Fruit fly (Drosophila melanogaster) whole organism, embryonic: Measurements from ENCODE around the gene Cpr67Fa2.
A peak's percentile ranks its signal among the peaks of the same experiment; 100 is the strongest.

ENCODE experiments used
- Atf-2 ChIP-seq: fragments of 200-800 bp; sonication (Bioruptor generic); optimal IDR thresholded peaks from 2 replicates; lab custom pipeline; 2016; ENCODE audit warnings: missing biosample characterization, missing genetic modification characterization
- Atf3 ChIP-seq: fragments of 200-800 bp; sonication (Bioruptor generic); optimal IDR thresholded peaks from 3 replicates; lab custom pipeline; 2016; ENCODE audit warnings: missing biosample characterization, missing genetic modification characterization
- CG10543 ChIP-seq: fragments of 200-800 bp; sonication (Bioruptor generic); optimal IDR thresholded peaks from 3 replicates; lab custom pipeline; 2017; ENCODE audit warnings: missing biosample characterization, mild to moderate bottlenecking, missing genetic modification characterization, moderate library complexity
- CG10654 ChIP-seq: fragments of 200-800 bp; sonication (Bioruptor generic); optimal IDR thresholded peaks from 2 replicates; lab custom pipeline; 2016; ENCODE audit warnings: missing biosample characterization, missing genetic modification characterization
- CG10959 ChIP-seq: fragments of 200-800 bp; sonication (Bioruptor generic); IDR thresholded peaks from 2 replicates; pipeline ENCODE4 v1.3.6; 2022; ENCODE audit warnings: missing biosample characterization, missing genetic modification characterization
- CG1603 ChIP-seq: fragments of 200-800 bp; sonication (Bioruptor generic); optimal IDR thresholded peaks from 2 replicates; lab custom pipeline; 2019; ENCODE audit warnings: missing biosample characterization, mild to moderate bottlenecking, missing genetic modification characterization, moderate library complexity
- CG16779 ChIP-seq: fragments of 200-800 bp; sonication (Bioruptor generic); IDR thresholded peaks from 2 replicates; pipeline ENCODE4 v1.3.6; 2022; ENCODE audit warnings: missing biosample characterization, missing genetic modification characterization
- CG17568 ChIP-seq: fragments of 200-800 bp; sonication (Bioruptor generic); optimal IDR thresholded peaks from 2 replicates; lab custom pipeline; 2018; ENCODE audit warnings: missing biosample characterization, mild to moderate bottlenecking, missing genetic modification characterization, moderate library complexity
- CG2199 ChIP-seq: fragments of 200-800 bp; sonication (Bioruptor generic); IDR thresholded peaks from 3 replicates; pipeline ENCODE4 v1.3.6; 2022; ENCODE audit warnings: missing biosample characterization, missing genetic modification characterization
- CG30403 ChIP-seq: fragments of 200-800 bp; sonication (Bioruptor generic); optimal IDR thresholded peaks from 3 replicates; lab custom pipeline; 2016; ENCODE audit warnings: missing biosample characterization, missing genetic modification characterization
- CG34422 ChIP-seq: fragments of 200-800 bp; sonication (Bioruptor generic); IDR thresholded peaks from 3 replicates; pipeline ENCODE4 v1.3.6; 2022; ENCODE audit warnings: missing biosample characterization, missing genetic modification characterization
- CG4360 ChIP-seq: fragments of 200-800 bp; sonication (Bioruptor generic); IDR thresholded peaks from 2 replicates; pipeline ENCODE4 v1.3.6; 2022; ENCODE audit warnings: missing biosample characterization, missing genetic modification characterization
- CG6254 ChIP-seq: fragments of 200-800 bp; sonication (Bioruptor generic); optimal IDR thresholded peaks from 3 replicates; lab custom pipeline; 2017; ENCODE audit warnings: mild to moderate bottlenecking, missing biosample characterization, missing genetic modification reagents, missing genetic modification characterization
- CG6813 ChIP-seq: fragments of 200-800 bp; sonication (Bioruptor generic); optimal IDR thresholded peaks from 2 replicates; lab custom pipeline; 2017; ENCODE audit warnings: missing biosample characterization, missing genetic modification characterization, mild to moderate bottlenecking, moderate library complexity, missing genetic modification reagents
- CG7963 ChIP-seq: fragments of 200-800 bp; sonication (Bioruptor generic); IDR thresholded peaks from 3 replicates; pipeline ENCODE4 v1.3.6; 2022; ENCODE audit warnings: missing biosample characterization, missing genetic modification characterization; ENCODE audit not compliant: partially characterized antibody
- D ChIP-seq, 2 experiments: fragments of 200-800 bp in 1 of 2; fragments of >200 bp in 1 of 2; sonication (Bioruptor generic) in 1 of 2; optimal IDR thresholded peaks; 2 replicates in 1 of 2; 3 replicates in 1 of 2; lab custom pipeline; 2017; ENCODE audit warnings: mild to moderate bottlenecking in 1 of 2, missing biosample characterization in 1 of 2, missing genetic modification characterization in 1 of 2, missing genetic modification reagents in 1 of 2
- E2f2 ChIP-seq: fragments of 200-800 bp; sonication (Bioruptor generic); IDR thresholded peaks from 2 replicates; pipeline ENCODE4 v1.3.6; 2022; ENCODE audit warnings: missing biosample characterization, missing genetic modification characterization
- Fer1 ChIP-seq: fragments of 200-800 bp; sonication (Bioruptor generic); optimal IDR thresholded peaks from 2 replicates; lab custom pipeline; 2017; ENCODE audit warnings: missing biosample characterization, mild to moderate bottlenecking, missing genetic modification characterization
- Gug ChIP-seq: fragments of 200-800 bp; sonication (Bioruptor generic); IDR thresholded peaks from 4 replicates; pipeline ENCODE4 v1.3.6; 2022; ENCODE audit warnings: missing biosample characterization, missing genetic modification characterization
- HLH3B ChIP-seq: fragments of 200-800 bp; sonication (Bioruptor generic); IDR thresholded peaks from 2 replicates; pipeline ENCODE4 v1.3.6; 2022; ENCODE audit warnings: missing biosample characterization, missing genetic modification characterization
- HLHmδ ChIP-seq: fragments of 200-800 bp; sonication (Bioruptor generic); optimal IDR thresholded peaks from 2 replicates; lab custom pipeline; 2018; ENCODE audit warnings: missing biosample characterization, mild to moderate bottlenecking, missing genetic modification characterization, moderate library complexity
- Hr39 ChIP-seq: fragments of >200 bp; optimal IDR thresholded peaks from 2 replicates; lab custom pipeline; 2017
- Lpt ChIP-seq: fragments of >200 bp; optimal IDR thresholded peaks from 2 replicates; lab custom pipeline; 2018; ENCODE audit warnings: missing biosample characterization, missing genetic modification characterization
- MESR4 ChIP-seq: fragments of 200-800 bp; sonication (Bioruptor generic); optimal IDR thresholded peaks from 2 replicates; lab custom pipeline; 2018; ENCODE audit warnings: missing biosample characterization, mild to moderate bottlenecking, missing genetic modification characterization, moderate library complexity
- Mes4 ChIP-seq: fragments of 200-800 bp; sonication (Bioruptor generic); optimal IDR thresholded peaks from 2 replicates; lab custom pipeline; 2016; ENCODE audit warnings: missing biosample characterization, missing genetic modification characterization
- NC2β ChIP-seq: fragments of 200-800 bp; sonication (Bioruptor generic); optimal IDR thresholded peaks from 2 replicates; lab custom pipeline; 2016; ENCODE audit warnings: missing biosample characterization, missing genetic modification characterization
- Poxn ChIP-seq: fragments of 200-800 bp; sonication (Bioruptor generic); IDR thresholded peaks from 2 replicates; pipeline ENCODE4 v1.3.6; 2022; ENCODE audit warnings: missing biosample characterization, missing genetic modification characterization
- Ssrp ChIP-seq: fragments of 200-800 bp; sonication (Bioruptor generic); optimal IDR thresholded peaks from 2 replicates; lab custom pipeline; 2018; ENCODE audit warnings: missing biosample characterization, mild to moderate bottlenecking, missing genetic modification characterization, moderate library complexity
- Vsx1 ChIP-seq: fragments of 200-800 bp; sonication (Bioruptor generic); optimal IDR thresholded peaks from 2 replicates; lab custom pipeline; 2017; ENCODE audit warnings: missing biosample characterization, mild to moderate bottlenecking, missing genetic modification characterization, missing genetic modification reagents
- ab ChIP-seq: fragments of 200-800 bp; sonication (Bioruptor generic); optimal IDR thresholded peaks from 2 replicates; lab custom pipeline; 2016; ENCODE audit warnings: missing biosample characterization, missing genetic modification characterization
- abd-A ChIP-seq: fragments of 200-800 bp; sonication (Bioruptor generic); optimal IDR thresholded peaks from 3 replicates; lab custom pipeline; 2019; ENCODE audit warnings: missing biosample characterization, mild to moderate bottlenecking, missing genetic modification characterization, moderate library complexity
- ash1 ChIP-seq: fragments of 200-800 bp; sonication (Bioruptor generic); optimal IDR thresholded peaks from 2 replicates; lab custom pipeline; 2018; ENCODE audit warnings: missing biosample characterization, mild to moderate bottlenecking, missing genetic modification characterization
- bbx ChIP-seq: fragments of 200-800 bp; sonication (Bioruptor generic); IDR thresholded peaks from 2 replicates; pipeline ENCODE4 v1.3.6; 2022; ENCODE audit warnings: missing biosample characterization, missing genetic modification characterization; ENCODE audit not compliant: partially characterized antibody
- cas ChIP-seq: fragments of 200-800 bp; sonication (Bioruptor generic); IDR thresholded peaks from 2 replicates; pipeline ENCODE4 v1.3.6; 2022; ENCODE audit warnings: missing biosample characterization, missing genetic modification characterization
- cg ChIP-seq: fragments of 200-800 bp; sonication (Bioruptor generic); optimal IDR thresholded peaks from 3 replicates; lab custom pipeline; 2019; ENCODE audit warnings: missing biosample characterization, mild to moderate bottlenecking, missing genetic modification characterization, moderate library complexity
- fd96Cb ChIP-seq: fragments of 200-800 bp; sonication (Bioruptor generic); optimal IDR thresholded peaks from 2 replicates; lab custom pipeline; 2018; ENCODE audit warnings: missing biosample characterization, mild to moderate bottlenecking, missing genetic modification characterization, moderate library complexity
- gcm ChIP-seq: fragments of 200-800 bp; sonication (Bioruptor generic); optimal IDR thresholded peaks from 2 replicates; lab custom pipeline; 2019; ENCODE audit warnings: missing biosample characterization, mild to moderate bottlenecking, missing genetic modification characterization, moderate library complexity
- grn ChIP-seq: fragments of 200-800 bp; sonication (Bioruptor generic); optimal IDR thresholded peaks from 3 replicates; lab custom pipeline; 2017; ENCODE audit warnings: missing biosample characterization, missing genetic modification characterization
- insv ChIP-seq, 2 experiments: fragments of 200-800 bp; sonication (Bioruptor generic); optimal IDR thresholded peaks; 3 replicates each; lab custom pipeline; 2016 to 2018; ENCODE audit warnings: missing biosample characterization in 2 of 2, missing genetic modification characterization in 2 of 2
- jing ChIP-seq: fragments of 200-800 bp; sonication (Bioruptor generic); optimal IDR thresholded peaks from 2 replicates; lab custom pipeline; 2018; ENCODE audit warnings: missing biosample characterization, mild to moderate bottlenecking, missing genetic modification characterization
- lilli ChIP-seq: fragments of 200-800 bp; sonication (Bioruptor generic); optimal IDR thresholded peaks from 3 replicates; lab custom pipeline; 2016; ENCODE audit warnings: missing biosample characterization, missing genetic modification characterization
- maf-S ChIP-seq: fragments of 200-800 bp; sonication (Bioruptor generic); optimal IDR thresholded peaks from 2 replicates; lab custom pipeline; 2016; ENCODE audit warnings: missing biosample characterization, missing genetic modification characterization
- nerfin-1 ChIP-seq: fragments of 200-800 bp; sonication (Bioruptor generic); optimal IDR thresholded peaks from 3 replicates; lab custom pipeline; 2019; ENCODE audit warnings: missing biosample characterization, mild to moderate bottlenecking, missing genetic modification characterization, moderate library complexity
- nom ChIP-seq: fragments of 200-800 bp; sonication (Bioruptor generic); optimal IDR thresholded peaks from 2 replicates; lab custom pipeline; 2017; ENCODE audit warnings: missing biosample characterization, missing genetic modification characterization, mild to moderate bottlenecking, moderate library complexity, missing genetic modification reagents
- pros ChIP-seq: fragments of 200-800 bp; sonication (Bioruptor generic); optimal IDR thresholded peaks from 3 replicates; lab custom pipeline; 2019; ENCODE audit warnings: missing biosample characterization, mild to moderate bottlenecking, missing genetic modification characterization, moderate library complexity
- slbo ChIP-seq: fragments of 200-800 bp; sonication (Bioruptor generic); IDR thresholded peaks from 2 replicates; pipeline ENCODE4 v1.3.6; 2022; ENCODE audit warnings: missing biosample characterization, missing genetic modification characterization
- tio ChIP-seq: fragments of 200-800 bp; sonication (Bioruptor generic); optimal IDR thresholded peaks from 2 replicates; lab custom pipeline; 2017; ENCODE audit warnings: missing biosample characterization, missing genetic modification characterization, inconsistent platforms
- twi ChIP-seq: fragments of 200-800 bp; optimal IDR thresholded peaks from 2 replicates; lab custom pipeline; 2019; ENCODE audit warnings: missing biosample characterization, mild to moderate bottlenecking, missing genetic modification characterization, moderate library complexity
- vvl ChIP-seq: fragments of 200-800 bp; sonication (Bioruptor generic); IDR thresholded peaks from 2 replicates; pipeline ENCODE4 v1.3.6; 2022; ENCODE audit warnings: missing biosample characterization, missing genetic modification characterization
- wek ChIP-seq: fragments of 200-800 bp; sonication (Bioruptor generic); optimal IDR thresholded peaks from 3 replicates; lab custom pipeline; 2018; ENCODE audit warnings: missing biosample characterization, mild to moderate bottlenecking, missing genetic modification characterization, moderate library complexity

The Cpr67Fa2 gene

DNA sequence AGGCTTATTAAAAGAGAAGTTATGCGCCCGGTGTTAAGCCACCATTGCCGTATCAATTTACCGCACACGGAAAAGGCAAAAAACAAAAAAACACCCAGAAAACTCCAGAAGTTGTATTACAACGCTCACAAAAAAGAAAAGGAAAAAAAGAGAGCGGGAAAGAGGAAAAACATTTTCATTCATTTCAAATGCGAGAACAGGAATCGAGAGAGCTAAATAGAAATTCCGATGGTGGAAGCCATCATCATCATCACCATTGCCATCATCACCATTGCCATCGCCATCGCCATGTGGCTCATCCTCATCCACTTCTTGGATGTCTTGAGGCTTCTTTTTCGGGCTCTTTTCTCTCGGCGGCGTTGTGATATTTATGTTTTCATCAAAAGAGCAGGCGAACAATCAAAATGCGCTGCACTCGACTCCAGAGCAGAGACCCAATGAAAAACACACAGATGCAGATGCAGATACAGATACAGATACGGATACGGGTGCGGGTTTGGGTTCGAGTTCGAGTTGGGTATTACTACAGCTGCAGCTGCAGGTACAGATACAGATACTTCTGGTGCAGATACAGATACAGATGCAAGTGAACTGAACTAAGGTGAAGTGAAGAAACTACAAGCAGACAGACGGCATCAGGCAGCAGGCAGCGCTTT lies 40.3 kb upstream of the Cpr67Fa2 start (continued):
- TF ChIP-seq nerfin-1 (tag; lab: Kevin White, UChicago) (peak; percentile 63), Vsx1 (no peak), Fer1 (no peak), E2f2 (GFP tag; lab: Robert Waterston, UW) (no peak), cg (GFP tag; lab: Kevin White, UChicago) (peak; percentile 83), lilli (GFP tag; lab: Kevin White, UChicago) (no peak), Ssrp (tag; lab: Kevin White, UChicago) (no peak), pros (GFP tag; lab: Kevin White, UChicago) (peak; percentile 96), CG10654 (GFP tag; lab: Kevin White, UChicago) (no peak), MESR4 (GFP tag; lab: Kevin White, UChicago) (no peak), ash1 (GFP tag; lab: Kevin White, UChicago) (no peak), insv (GFP tag; optimal IDR thresholded peaks at IDR 0.05; lab: Kevin White, UChicago) (no peak), Atf3 (GFP tag; lab: Kevin White, UChicago) (no peak), Hr39 (no peak), CG6254 (GFP tag; lab: Kevin White, UChicago) (no peak), CG30403 (no peak), tio (GFP tag; lab: Kevin White, UChicago) (no peak), slbo (GFP tag; lab: Robert Waterston, UW) (no peak), jing (GFP tag; lab: Kevin White, UChicago) (no peak), Mes4 (GFP tag; lab: Kevin White, UChicago) (no peak), D (optimal IDR thresholded peaks at IDR 0.05; lab: Kevin White, UChicago) (peak; percentile 84), D (GFP tag; optimal IDR thresholded peaks at IDR 0.05; lab: Kevin White, UChicago) (no peak), Poxn (GFP tag; lab: Robert Waterston, UW) (no peak), gcm (GFP tag; lab: Kevin White, UChicago) (peak; percentile 63), ab (GFP tag; lab: Kevin White, UChicago) (no peak), CG17568 (no peak), bbx (GFP tag; lab: Robert Waterston, UW) (no peak; the same call in 1 of the 2 replicates), cas (GFP tag; lab: Robert Waterston, UW) (no peak), CG10543 (peak; percentile 20), Gug (GFP tag; lab: Robert Waterston, UW) (no peak), vvl (GFP tag; lab: Robert Waterston, UW) (0 out of 2 replicates have a peak, but pooled peaks have one; percentile 37), Atf-2 (GFP tag; lab: Kevin White, UChicago) (no peak), CG16779 (GFP tag; lab: Robert Waterston, UW) (no peak), wek (no peak), NC2β (GFP tag; lab: Kevin White, UChicago) (no peak), CG34422 (GFP tag; lab: Robert Waterston, UW) (no peak), nom (GFP tag; lab: Kevin White, UChicago) (peak; percentile 35), abd-A (tag; lab: Kevin White, UChicago) (peak; percentile 44), HLHmδ (GFP tag; lab: Kevin White, UChicago) (no peak), HLH3B (no peak), maf-S (GFP tag; lab: Kevin White, UChicago) (no peak), CG7963 (no peak), fd96Cb (tag; lab: Kevin White, UChicago) (no peak), twi (tag; lab: Kevin White, UChicago) (peak; percentile 77), CG6813 (no peak), grn (peak; percentile 99), Lpt (GFP tag; lab: Kevin White, UChicago) (peak; percentile 2), CG2199 (GFP tag; lab: Robert Waterston, UW) (peak; percentile 96; the same call in 2 of the 3 replicates), CG10959 (no peak), CG1603 (tag; lab: Kevin White, UChicago) (no peak), CG4360 (GFP tag; lab: Robert Waterston, UW) (peak; percentile 37; the same call in 1 of the 2 replicates)
